Worm (Caenorhabditis elegans) whole organism, L2 larva: Measurements from ENCODE around the gene ZK856.5.

Experiments
- C34F6.9 ChIP-seq: fragments of 150-350 bp; optimal IDR thresholded peaks from 2 replicates; lab custom pipeline; 2014; ENCODE audit warnings: missing biosample characterization, missing genetic modification characterization
- dmd-4 ChIP-seq: sonication (generic microtip); optimal IDR thresholded peaks from 2 replicates; lab custom pipeline; 2017; ENCODE audit warnings: missing biosample characterization, missing genetic modification characterization
- egl-27 ChIP-seq: sonication (generic microtip); optimal IDR thresholded peaks from 3 replicates; lab custom pipeline; 2017; ENCODE audit warnings: missing biosample characterization, missing genetic modification reagents, missing genetic modification characterization
- elt-1 ChIP-seq: fragments of 150-350 bp; optimal IDR thresholded peaks from 2 replicates; lab custom pipeline; 2014; ENCODE audit warnings: missing biosample characterization, missing genetic modification characterization
- mdl-1 ChIP-seq, 2 experiments: fragments of 150-350 bp in 1 of 2; sonication (generic microtip) in 1 of 2; optimal IDR thresholded peaks; 2 replicates each; lab custom pipeline; 2017; ENCODE audit warnings: missing biosample characterization in 2 of 2, missing genetic modification characterization in 2 of 2
- nhr-12 ChIP-seq: fragments of 150-350 bp; optimal IDR thresholded peaks from 2 replicates; lab custom pipeline; 2014; ENCODE audit warnings: missing biosample characterization, missing genetic modification characterization
- nhr-23 ChIP-seq: fragments of 150-350 bp; optimal IDR thresholded peaks from 2 replicates; lab custom pipeline; 2014; ENCODE audit warnings: missing biosample characterization, missing genetic modification reagents, missing genetic modification characterization
- nhr-6 ChIP-seq: fragments of 150-350 bp; optimal IDR thresholded peaks from 2 replicates; lab custom pipeline; 2014; ENCODE audit warnings: missing biosample characterization, missing genetic modification characterization
- skn-1 ChIP-seq: sonication (generic microtip); optimal IDR thresholded peaks from 2 replicates; lab custom pipeline; 2017; ENCODE audit warnings: missing biosample characterization, missing genetic modification characterization
- snpc-4 ChIP-seq: fragments of 150-350 bp; optimal IDR thresholded peaks from 2 replicates; lab custom pipeline; 2014; ENCODE audit warnings: missing biosample characterization, missing genetic modification characterization
- unc-39 ChIP-seq: fragments of 150-350 bp; optimal IDR thresholded peaks from 2 replicates; lab custom pipeline; 2014; ENCODE audit warnings: missing biosample characterization, missing genetic modification characterization
- ztf-11 ChIP-seq: sonication (generic microtip); optimal IDR thresholded peaks from 2 replicates; lab custom pipeline; 2017; ENCODE audit warnings: missing biosample characterization, missing genetic modification characterization

ce11 chrV:10233330-10233729, 43.4 kb upstream of the ZK856.5 start, which contains the start of gene str-182:
- TF ChIP-seq mdl-1 (tag; optimal IDR thresholded peaks at IDR 0.05; lab: Kevin White, UChicago) = no peak
- no peak for TF ChIP-seq elt-1 (tag; lab: Kevin White, UChicago)
- no peak for TF ChIP-seq ztf-11 (tag; lab: Kevin White, UChicago)
- no peak for TF ChIP-seq snpc-4 (tag; lab: Kevin White, UChicago)
- no peak for TF ChIP-seq egl-27 (tag; lab: Kevin White, UChicago)
- no peak for TF ChIP-seq dmd-4 (tag; lab: Kevin White, UChicago)
- TF ChIP-seq skn-1 (tag; lab: Kevin White, UChicago) = no peak
- TF ChIP-seq unc-39 = no peak
- TF ChIP-seq nhr-12 (tag; lab: Kevin White, UChicago) = no peak
- TF ChIP-seq nhr-6 (tag; lab: Kevin White, UChicago) = no peak
- no peak for TF ChIP-seq nhr-23 (tag; lab: Kevin White, UChicago)
- no peak for TF ChIP-seq C34F6.9 (tag; lab: Kevin White, UChicago)
